Fruit fly (Drosophila melanogaster) whole organism, embryonic: Measurements from ENCODE around the gene CG34300.

Source experiments
- Blimp-1 ChIP-seq: fragments of 200-800 bp; sonication (Bioruptor generic); optimal IDR thresholded peaks from 3 replicates; lab custom pipeline; 2018; ENCODE audit warnings: missing biosample characterization, missing genetic modification characterization, mild to moderate bottlenecking, moderate library complexity, missing genetic modification reagents
- CG11093 ChIP-seq: fragments of 200-800 bp; sonication (Bioruptor generic); IDR thresholded peaks from 3 replicates; pipeline ENCODE4 v1.3.6; 2022; ENCODE audit warnings: missing biosample characterization, missing genetic modification characterization
- CG12391 ChIP-seq: fragments of 200-800 bp; sonication (Bioruptor generic); optimal IDR thresholded peaks from 3 replicates; lab custom pipeline; 2018; ENCODE audit warnings: missing biosample characterization, mild to moderate bottlenecking, missing genetic modification characterization, moderate library complexity
- CG12659 ChIP-seq: fragments of 200-800 bp; sonication (Bioruptor generic); optimal IDR thresholded peaks from 3 replicates; lab custom pipeline; 2017; ENCODE audit warnings: mild to moderate bottlenecking, missing biosample characterization, missing genetic modification reagents, missing genetic modification characterization
- CG14441 ChIP-seq: fragments of 200-800 bp; sonication (Bioruptor generic); IDR thresholded peaks from 2 replicates; pipeline ENCODE4 v1.3.6; 2022; ENCODE audit warnings: missing biosample characterization, missing genetic modification characterization
- CG14710 ChIP-seq: fragments of 200-800 bp; sonication (Bioruptor generic); optimal IDR thresholded peaks from 3 replicates; lab custom pipeline; 2019; ENCODE audit warnings: missing biosample characterization, mild to moderate bottlenecking, missing genetic modification characterization, moderate library complexity
- CG1603 ChIP-seq: fragments of 200-800 bp; sonication (Bioruptor generic); optimal IDR thresholded peaks from 2 replicates; lab custom pipeline; 2019; ENCODE audit warnings: missing biosample characterization, mild to moderate bottlenecking, missing genetic modification characterization, moderate library complexity
- CG16813 ChIP-seq: fragments of 200-800 bp; sonication (Bioruptor generic); IDR thresholded peaks from 3 replicates; pipeline ENCODE4 v1.3.6; 2022; ENCODE audit warnings: missing biosample characterization, missing genetic modification characterization; ENCODE audit not compliant: partially characterized antibody
- CG17328 ChIP-seq: fragments of 200-800 bp; sonication (Bioruptor generic); IDR thresholded peaks from 2 replicates; pipeline ENCODE4 v1.3.6; 2022; ENCODE audit warnings: missing biosample characterization, missing genetic modification characterization
- CG17361 ChIP-seq: fragments of 200-800 bp; sonication (Bioruptor generic); IDR thresholded peaks from 3 replicates; pipeline ENCODE4 v1.3.6; 2022; ENCODE audit warnings: missing biosample characterization, missing genetic modification characterization
- CG17385 ChIP-seq: fragments of 200-800 bp; sonication (Bioruptor generic); optimal IDR thresholded peaks from 3 replicates; lab custom pipeline; 2018; ENCODE audit warnings: missing biosample characterization, mild to moderate bottlenecking, missing genetic modification characterization
- CG18262 ChIP-seq: fragments of 200-800 bp; optimal IDR thresholded peaks from 3 replicates; lab custom pipeline; 2019; ENCODE audit warnings: missing biosample characterization, mild to moderate bottlenecking, missing genetic modification characterization, moderate library complexity
- CG2129 ChIP-seq: fragments of 200-800 bp; sonication (Bioruptor generic); IDR thresholded peaks from 2 replicates; pipeline ENCODE4 v1.3.6; 2022; ENCODE audit warnings: missing biosample characterization, missing genetic modification characterization; ENCODE audit not compliant: partially characterized antibody
- CG2712 ChIP-seq: fragments of 200-800 bp; optimal IDR thresholded peaks from 3 replicates; lab custom pipeline; 2019; ENCODE audit warnings: missing biosample characterization, mild to moderate bottlenecking, missing genetic modification characterization, moderate library complexity
- CG4730 ChIP-seq: fragments of 200-800 bp; sonication (Bioruptor generic); IDR thresholded peaks from 2 replicates; pipeline ENCODE4 v1.3.6; 2022; ENCODE audit warnings: missing biosample characterization, missing genetic modification characterization
- CG5245 ChIP-seq: fragments of 200-800 bp; sonication (Bioruptor generic); optimal IDR thresholded peaks from 3 replicates; lab custom pipeline; 2016; ENCODE audit warnings: missing biosample characterization, missing genetic modification characterization
- CG8290 ChIP-seq, 3 experiments: fragments of 200-800 bp; sonication (Bioruptor generic); optimal IDR thresholded peaks; 2 replicates each; lab custom pipeline; 2016 to 2019; ENCODE audit warnings: missing biosample characterization in 3 of 3, missing genetic modification characterization in 3 of 3, mild to moderate bottlenecking in 2 of 3, moderate library complexity in 1 of 3
- CG9727 ChIP-seq: fragments of 200-800 bp; sonication (Bioruptor generic); optimal IDR thresholded peaks from 3 replicates; lab custom pipeline; 2017; ENCODE audit warnings: missing biosample characterization, mild to moderate bottlenecking, missing genetic modification characterization
- Drgx ChIP-seq: fragments of 200-800 bp; sonication (Bioruptor generic); IDR thresholded peaks from 2 replicates; pipeline ENCODE4 v1.3.6; 2022; ENCODE audit warnings: missing biosample characterization, missing genetic modification characterization
- ERR ChIP-seq: fragments of 200-800 bp; sonication (Bioruptor generic); optimal IDR thresholded peaks from 2 replicates; lab custom pipeline; 2016; ENCODE audit warnings: missing biosample characterization, missing genetic modification characterization
- Hand ChIP-seq: fragments of 200-800 bp; sonication (Bioruptor generic); optimal IDR thresholded peaks from 2 replicates; lab custom pipeline; 2017; ENCODE audit warnings: mild to moderate bottlenecking, missing biosample characterization, missing genetic modification reagents, missing genetic modification characterization
- Hr51 ChIP-seq, 2 experiments: fragments of 200-800 bp; sonication (Bioruptor generic); optimal IDR thresholded peaks; 2 replicates in 1 of 2; 3 replicates in 1 of 2; lab custom pipeline; 2016 to 2018; ENCODE audit warnings: missing biosample characterization in 2 of 2, missing genetic modification characterization in 2 of 2, mild to moderate bottlenecking in 1 of 2, moderate library complexity in 1 of 2
- NFAT ChIP-seq: fragments of 200-800 bp; sonication (Bioruptor generic); IDR thresholded peaks from 2 replicates; pipeline ENCODE4 v1.3.6; 2022; ENCODE audit warnings: missing biosample characterization, missing genetic modification characterization
- Oli ChIP-seq: fragments of 200-800 bp; sonication (Bioruptor generic); optimal IDR thresholded peaks from 2 replicates; lab custom pipeline; 2018; ENCODE audit warnings: missing biosample characterization, mild to moderate bottlenecking, missing genetic modification characterization, moderate library complexity
- Pdp1 ChIP-seq, 2 experiments: fragments of 200-800 bp; sonication (Bioruptor generic); optimal IDR thresholded peaks; 3 replicates each; lab custom pipeline; 2016; ENCODE audit warnings: missing biosample characterization in 2 of 2, missing genetic modification characterization in 2 of 2, mild to moderate bottlenecking in 1 of 2, moderate library complexity in 1 of 2
- Xrp1 ChIP-seq: fragments of 200-800 bp; sonication (Bioruptor generic); IDR thresholded peaks from 2 replicates; pipeline ENCODE4 v1.3.6; 2022; ENCODE audit warnings: missing biosample characterization, missing genetic modification characterization
- bsh ChIP-seq, 2 experiments: fragments of 200-800 bp; sonication (Bioruptor generic); optimal IDR thresholded peaks; 2 replicates each; lab custom pipeline; 2017 to 2018; ENCODE audit warnings: mild to moderate bottlenecking in 2 of 2, missing biosample characterization in 2 of 2, missing genetic modification characterization in 2 of 2, moderate library complexity in 1 of 2
- btn ChIP-seq: fragments of 200-800 bp; sonication (Bioruptor generic); optimal IDR thresholded peaks from 2 replicates; lab custom pipeline; 2016; ENCODE audit warnings: missing biosample characterization, missing genetic modification characterization
- ci ChIP-seq: fragments of 200-800 bp; sonication (Bioruptor generic); IDR thresholded peaks from 3 replicates; pipeline ENCODE4 v1.3.6; 2022; ENCODE audit warnings: missing biosample characterization, missing genetic modification characterization
- corto ChIP-seq: fragments of 200-800 bp; sonication (Bioruptor generic); optimal IDR thresholded peaks from 2 replicates; lab custom pipeline; 2016; ENCODE audit warnings: missing biosample characterization, mild to moderate bottlenecking, missing genetic modification characterization, moderate library complexity
- crol ChIP-seq: fragments of 200-800 bp; sonication (Bioruptor generic); IDR thresholded peaks from 2 replicates; pipeline ENCODE4 v1.3.6; 2022; ENCODE audit warnings: missing biosample characterization, missing genetic modification characterization
- dmrt11E ChIP-seq: fragments of 200-800 bp; sonication (Bioruptor generic); optimal IDR thresholded peaks from 3 replicates; lab custom pipeline; 2018; ENCODE audit warnings: missing biosample characterization, mild to moderate bottlenecking, missing genetic modification characterization, moderate library complexity
- grn ChIP-seq: fragments of 200-800 bp; sonication (Bioruptor generic); optimal IDR thresholded peaks from 3 replicates; lab custom pipeline; 2017; ENCODE audit warnings: missing biosample characterization, missing genetic modification characterization
- kni ChIP-seq: fragments of 200-800 bp; sonication (Bioruptor generic); optimal IDR thresholded peaks from 3 replicates; lab custom pipeline; 2017; ENCODE audit warnings: mild to moderate bottlenecking, missing biosample characterization, missing genetic modification reagents, missing genetic modification characterization
- lola ChIP-seq, 3 experiments: fragments of >200 bp in 2 of 3; fragments of 200-800 bp in 1 of 3; sonication (Bioruptor generic) in 1 of 3; optimal IDR thresholded peaks; 2 replicates each; lab custom pipeline; 2017 to 2019; ENCODE audit warnings: missing biosample characterization in 3 of 3, missing genetic modification characterization in 3 of 3, mild to moderate bottlenecking in 1 of 3, moderate library complexity in 1 of 3
- nom ChIP-seq: fragments of 200-800 bp; sonication (Bioruptor generic); optimal IDR thresholded peaks from 2 replicates; lab custom pipeline; 2017; ENCODE audit warnings: missing biosample characterization, missing genetic modification characterization, mild to moderate bottlenecking, moderate library complexity, missing genetic modification reagents
- oc ChIP-seq: fragments of 200-800 bp; sonication (Bioruptor generic); optimal IDR thresholded peaks from 2 replicates; lab custom pipeline; 2018; ENCODE audit warnings: missing biosample characterization, mild to moderate bottlenecking, missing genetic modification characterization, moderate library complexity
- onecut ChIP-seq: fragments of 200-800 bp; sonication (Bioruptor generic); IDR thresholded peaks from 2 replicates; pipeline ENCODE4 v1.3.6; 2022; ENCODE audit warnings: missing biosample characterization, missing genetic modification characterization
- pros ChIP-seq: fragments of 200-800 bp; sonication (Bioruptor generic); optimal IDR thresholded peaks from 3 replicates; lab custom pipeline; 2019; ENCODE audit warnings: missing biosample characterization, mild to moderate bottlenecking, missing genetic modification characterization, moderate library complexity
- row ChIP-seq: fragments of 200-800 bp; sonication (Bioruptor generic); IDR thresholded peaks from 3 replicates; pipeline ENCODE4 v1.3.6; 2022; ENCODE audit warnings: missing biosample characterization, missing genetic modification characterization
- sens ChIP-seq: fragments of 200-800 bp; sonication (Bioruptor generic); peaks from one replicate; lab custom pipeline; 2016; ENCODE audit warnings: missing biosample characterization, missing genetic modification characterization
- slbo ChIP-seq: fragments of 200-800 bp; sonication (Bioruptor generic); IDR thresholded peaks from 2 replicates; pipeline ENCODE4 v1.3.6; 2022; ENCODE audit warnings: missing biosample characterization, missing genetic modification characterization
- sr ChIP-seq: fragments of 200-800 bp; sonication (Bioruptor generic); IDR thresholded peaks from 3 replicates; pipeline ENCODE4 v1.3.6; 2022; ENCODE audit warnings: missing biosample characterization, missing genetic modification characterization
- stc ChIP-seq: fragments of 200-800 bp; sonication (Bioruptor generic); IDR thresholded peaks from 2 replicates; pipeline ENCODE4 v1.3.6; 2022; ENCODE audit warnings: missing biosample characterization, missing genetic modification characterization
- trem ChIP-seq: fragments of 200-800 bp; optimal IDR thresholded peaks from 3 replicates; lab custom pipeline; 2019; ENCODE audit warnings: missing biosample characterization, mild to moderate bottlenecking, missing genetic modification characterization, moderate library complexity
- tx ChIP-seq: fragments of 200-800 bp; sonication (Bioruptor generic); optimal IDR thresholded peaks from 2 replicates; lab custom pipeline; 2016; ENCODE audit warnings: missing biosample characterization, missing genetic modification characterization
- usp ChIP-seq: fragments of >200 bp; optimal IDR thresholded peaks from 2 replicates; lab custom pipeline; 2017; ENCODE audit warnings: missing biosample characterization, missing genetic modification characterization
- vvl ChIP-seq: fragments of 200-800 bp; sonication (Bioruptor generic); IDR thresholded peaks from 2 replicates; pipeline ENCODE4 v1.3.6; 2022; ENCODE audit warnings: missing biosample characterization, missing genetic modification characterization
- yki ChIP-seq: fragments of >200 bp; optimal IDR thresholded peaks from 3 replicates; lab custom pipeline; 2018

CG34300 gene

DNA sequence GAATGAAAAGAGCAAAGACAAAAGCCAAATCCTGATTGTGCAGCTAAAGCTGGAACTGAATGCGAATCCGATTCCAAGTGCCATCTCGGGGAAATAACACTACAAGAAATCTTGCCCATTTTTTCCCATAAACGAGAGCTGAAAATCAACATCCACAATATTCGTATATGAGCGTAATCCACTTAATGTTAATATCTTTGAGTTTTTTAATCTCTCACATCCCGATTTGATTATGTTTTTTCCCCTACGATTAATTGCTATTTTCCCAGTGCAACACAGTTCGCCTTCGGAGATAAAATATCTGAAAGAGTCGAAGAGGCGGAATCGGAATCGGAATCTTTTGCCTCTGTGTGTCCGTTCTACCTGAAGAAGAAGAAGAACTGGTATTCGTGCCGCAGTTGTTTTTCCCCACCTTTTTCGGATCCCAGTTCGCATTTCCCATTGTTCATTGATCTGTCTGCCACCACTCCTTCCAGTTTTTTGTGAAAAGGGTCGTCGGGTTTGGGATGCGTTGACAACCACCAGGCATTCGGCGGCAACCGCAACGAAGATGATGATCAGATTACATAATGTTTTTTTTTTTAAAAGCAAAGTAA lies 28.0 kb upstream of the CG34300 start:
- no peak for TF ChIP-seq usp (GFP tag; lab: Kevin White, UChicago)
- no peak for TF ChIP-seq NFAT (GFP tag; lab: Robert Waterston, UW)
- peak; percentile 7 for TF ChIP-seq trem (tag; lab: Kevin White, UChicago)
- TF ChIP-seq CG1603, result peak; percentile 39
- TF ChIP-seq nom (GFP tag; lab: Kevin White, UChicago), result peak; percentile 15
- 0 out of 2 replicates have a peak, but pooled peaks have one; percentile 19 for TF ChIP-seq CG17328
- TF ChIP-seq sens (GFP tag; lab: Kevin White, UChicago), result peak; percentile 45
- TF ChIP-seq CG17361 (GFP tag; lab: Robert Waterston, UW), result peak; percentile 35; the same call in 1 of the 3 replicates
- TF ChIP-seq Drgx (GFP tag; lab: Robert Waterston, UW), result peak; percentile 60; the same call in 1 of the 2 replicates
- TF ChIP-seq CG17385 (GFP tag; lab: Kevin White, UChicago), result peak; percentile 67
- 0 out of 3 replicates have a peak, but pooled peaks have one; percentile 29 for TF ChIP-seq row (GFP tag; lab: Robert Waterston, UW)
- TF ChIP-seq Hand, result no peak
- no peak for TF ChIP-seq CG16813
- TF ChIP-seq Xrp1 (GFP tag; lab: Robert Waterston, UW), result peak; percentile 56
- TF ChIP-seq CG2129 (GFP tag; lab: Robert Waterston, UW), result no peak
- no peak for TF ChIP-seq CG12659 (GFP tag; lab: Kevin White, UChicago)
- TF ChIP-seq yki (lab: Kevin White, UChicago), result no peak
- no peak for TF ChIP-seq CG11093
- TF ChIP-seq onecut (GFP tag; lab: Robert Waterston, UW), result no peak
- TF ChIP-seq Hr51 (GFP tag; optimal IDR thresholded peaks at IDR 0.05; lab: Kevin White, UChicago), result no peak
- peak; percentile 40 for TF ChIP-seq grn
- TF ChIP-seq CG12391 (tag; lab: Kevin White, UChicago), result peak; percentile 9
- peak; percentile 22 for TF ChIP-seq kni
- peak; percentile 37 to 43 for TF ChIP-seq bsh (GFP tag; optimal IDR thresholded peaks at IDR 0.05; lab: Kevin White, UChicago)
- TF ChIP-seq Pdp1 (GFP tag; optimal IDR thresholded peaks at IDR 0.05; lab: Kevin White, UChicago), result peak in 1 of 2 experiments; percentile 8
- no peak for TF ChIP-seq ERR (GFP tag; lab: Kevin White, UChicago)
- peak; percentile 10 for TF ChIP-seq corto (GFP tag; lab: Kevin White, UChicago)
- peak; percentile 7 for TF ChIP-seq Oli
- TF ChIP-seq btn (GFP tag; lab: Kevin White, UChicago), result no peak
- no peak for TF ChIP-seq CG4730 (GFP tag; lab: Robert Waterston, UW)
- no peak for TF ChIP-seq CG8290 (GFP tag; optimal IDR thresholded peaks at IDR 0.05; lab: Kevin White, UChicago)
- TF ChIP-seq CG8290 (tag; optimal IDR thresholded peaks at IDR 0.05; lab: Kevin White, UChicago), result no peak
- no peak for TF ChIP-seq crol (GFP tag; lab: Robert Waterston, UW)
- TF ChIP-seq sr (GFP tag; lab: Robert Waterston, UW), result no peak
- no peak for TF ChIP-seq ci (GFP tag; lab: Robert Waterston, UW)
- no peak for TF ChIP-seq tx (GFP tag; lab: Kevin White, UChicago)
- TF ChIP-seq CG14441 (GFP tag; lab: Robert Waterston, UW), result no peak
- peak; percentile 46 for TF ChIP-seq CG18262 (tag; lab: Kevin White, UChicago)
- no peak for TF ChIP-seq CG5245
- peak; percentile 16; the same call in 1 of the 2 replicates for TF ChIP-seq vvl (GFP tag; lab: Robert Waterston, UW)
- peak; percentile 30 for TF ChIP-seq Blimp-1
- peak; percentile 24 for TF ChIP-seq oc (tag; lab: Kevin White, UChicago)
- TF ChIP-seq lola (GFP tag; optimal IDR thresholded peaks at IDR 0.05; lab: Kevin White, UChicago), result peak in 1 of 3 experiments; percentile 27
- TF ChIP-seq CG9727 (GFP tag; lab: Kevin White, UChicago), result peak; percentile 7
- peak; percentile 20 for TF ChIP-seq CG14710
- peak; percentile 41 for TF ChIP-seq CG2712 (tag; lab: Kevin White, UChicago)
- TF ChIP-seq stc, result no peak
- peak; percentile 62 for TF ChIP-seq pros (GFP tag; lab: Kevin White, UChicago)
- no peak for TF ChIP-seq slbo (GFP tag; lab: Robert Waterston, UW)
- peak; percentile 54 for TF ChIP-seq dmrt11E
